Worm (Caenorhabditis elegans) whole organism, young adult: ENCODE data around the gene col-71.
A peak's percentile ranks its signal among the peaks of the same experiment; 100 is the strongest.
"Not testable (repeated sequence)": the region's sequence is repeated elsewhere in the genome, so short reads cannot be mapped to it uniquely, and the experiment has no call there.

Source experiments
- B0019.2 ChIP-seq: fragments of 200-800 bp; sonication (Bioruptor generic); conservative IDR thresholded peaks from 2 replicates; pipeline ENCODE4 v1.3.6; 2022; ENCODE audit warnings: missing genetic modification reagents, missing genetic modification characterization, missing compliant biosample characterization
- D2030.7 ChIP-seq: fragments of 200-800 bp; sonication (Bioruptor generic); IDR thresholded peaks from 2 replicates; pipeline ENCODE4 v1.3.6; 2022; ENCODE audit warnings: missing genetic modification reagents, missing genetic modification characterization, missing compliant biosample characterization
- F37B4.10 ChIP-seq: fragments of 200-800 bp; sonication (Bioruptor generic); IDR thresholded peaks from 2 replicates; pipeline ENCODE4 v1.3.6; 2022; ENCODE audit warnings: missing genetic modification characterization, missing compliant biosample characterization
- F49E8.2 ChIP-seq: sonication (generic microtip); optimal IDR thresholded peaks from 3 replicates; lab custom pipeline; 2017; ENCODE audit warnings: missing genetic modification characterization, mild to moderate bottlenecking, missing compliant biosample characterization, antibody characterized with exemption, moderate library complexity; ENCODE audit not compliant: insufficient read depth
- K11D2.4 ChIP-seq: fragments of 200-800 bp; sonication (Bioruptor generic); IDR thresholded peaks from 2 replicates; pipeline ENCODE4 v1.3.6; 2022; ENCODE audit warnings: missing genetic modification reagents, missing genetic modification characterization, missing compliant biosample characterization
- T26A5.8 ChIP-seq: sonication (generic microtip); optimal IDR thresholded peaks from 2 replicates; lab custom pipeline; 2016; ENCODE audit warnings: missing genetic modification characterization, missing compliant biosample characterization
- Y79H2A.3 ChIP-seq: fragments of 200-800 bp; sonication (Bioruptor generic); conservative IDR thresholded peaks from 2 replicates; pipeline ENCODE4 v1.3.6; 2022; ENCODE audit warnings: missing genetic modification reagents, missing genetic modification characterization, missing compliant biosample characterization
- Y95B8A.8 ChIP-seq: fragments of 200-800 bp; sonication (Bioruptor generic); IDR thresholded peaks from 2 replicates; pipeline ENCODE4 v1.3.6; 2022; ENCODE audit warnings: missing genetic modification reagents, missing genetic modification characterization, missing compliant biosample characterization
- ZK185.1 ChIP-seq: sonication (generic microtip); optimal IDR thresholded peaks from 2 replicates; lab custom pipeline; 2016; ENCODE audit warnings: mild to moderate bottlenecking, missing genetic modification characterization, missing compliant biosample characterization; ENCODE audit not compliant: poor library complexity, severe bottlenecking
- attf-3 ChIP-seq: fragments of 200-800 bp; sonication (Bioruptor generic); conservative IDR thresholded peaks from 2 replicates; pipeline ENCODE4 v1.3.6; 2022; ENCODE audit warnings: missing genetic modification reagents, missing genetic modification characterization, missing compliant biosample characterization
- attf-5 ChIP-seq: fragments of 200-800 bp; sonication (Bioruptor generic); optimal IDR thresholded peaks from 2 replicates; lab custom pipeline; 2018; ENCODE audit warnings: mild to moderate bottlenecking, missing genetic modification characterization, missing compliant biosample characterization
- ccch-3 ChIP-seq: fragments of 200-800 bp; sonication (Bioruptor generic); optimal IDR thresholded peaks from 2 replicates; lab custom pipeline; 2018; ENCODE audit warnings: mild to moderate bottlenecking, missing genetic modification characterization, missing compliant biosample characterization
- ceh-27 ChIP-seq: fragments of 200-800 bp; sonication (Bioruptor generic); optimal IDR thresholded peaks from 2 replicates; lab custom pipeline; 2018; ENCODE audit warnings: mild to moderate bottlenecking, missing genetic modification characterization, moderate library complexity, missing compliant biosample characterization
- ceh-40 ChIP-seq: fragments of 200-800 bp; sonication (Bioruptor generic); IDR thresholded peaks from 2 replicates; pipeline ENCODE4 v1.3.6; 2022; ENCODE audit warnings: missing genetic modification characterization, missing compliant biosample characterization
- ceh-79 ChIP-seq: sonication (generic microtip); optimal IDR thresholded peaks from 2 replicates; lab custom pipeline; 2017; ENCODE audit warnings: mild to moderate bottlenecking, missing genetic modification characterization, missing compliant biosample characterization
- ceh-91 ChIP-seq: fragments of 200-800 bp; sonication (Bioruptor generic); IDR thresholded peaks from 2 replicates; pipeline ENCODE4 v1.3.6; 2022; ENCODE audit warnings: missing genetic modification reagents, missing genetic modification characterization, missing compliant biosample characterization
- die-1 ChIP-seq: sonication (generic microtip); optimal IDR thresholded peaks from 2 replicates; lab custom pipeline; 2016; ENCODE audit warnings: missing genotype, mild to moderate bottlenecking, missing genetic modification characterization, missing compliant biosample characterization
- ekl-4 ChIP-seq: fragments of 200-800 bp; sonication (Bioruptor generic); IDR thresholded peaks from 2 replicates; pipeline ENCODE4 v1.3.6; 2022; ENCODE audit warnings: missing genetic modification reagents, missing genetic modification characterization, missing compliant biosample characterization
- him-1 ChIP-seq: sonication (generic microtip); optimal IDR thresholded peaks from 2 replicates; lab custom pipeline; 2016; ENCODE audit warnings: missing genotype, missing genetic modification reagents, missing genetic modification characterization, missing compliant biosample characterization
- hlh-12 ChIP-seq: sonication (generic microtip); optimal IDR thresholded peaks from 2 replicates; lab custom pipeline; 2016; ENCODE audit warnings: missing genetic modification characterization, missing compliant biosample characterization
- hrde-1 ChIP-seq: sonication (generic microtip); optimal IDR thresholded peaks from 2 replicates; lab custom pipeline; 2016; ENCODE audit warnings: missing genetic modification characterization, mild to moderate bottlenecking, missing compliant biosample characterization, moderate library complexity, missing genotype, missing genetic modification reagents, borderline replicate concordance
- let-526 ChIP-seq: fragments of 200-800 bp; sonication (Bioruptor generic); IDR thresholded peaks from 2 replicates; pipeline ENCODE4 v1.3.6; 2022; ENCODE audit warnings: missing genetic modification reagents, missing genetic modification characterization, missing compliant biosample characterization
- let-607 ChIP-seq, 2 experiments: fragments of 200-800 bp in 1 of 2; sonication (Bioruptor generic) in 1 of 2; sonication (generic microtip) in 1 of 2; optimal IDR thresholded peaks; 2 replicates each; lab custom pipeline; 2016 to 2018; ENCODE audit warnings: mild to moderate bottlenecking in 2 of 2, missing compliant biosample characterization in 2 of 2, missing genetic modification characterization in 2 of 2, moderate library complexity in 2 of 2, missing genotype in 1 of 2
- lin-40 ChIP-seq: sonication (generic microtip); optimal IDR thresholded peaks from 2 replicates; lab custom pipeline; 2016; ENCODE audit warnings: missing genetic modification characterization, mild to moderate bottlenecking, missing compliant biosample characterization, missing genotype, missing genetic modification reagents
- lin-54 ChIP-seq: fragments of 200-800 bp; sonication (Bioruptor generic); optimal IDR thresholded peaks from 2 replicates; lab custom pipeline; 2018; ENCODE audit warnings: mild to moderate bottlenecking, missing genetic modification characterization, missing compliant biosample characterization
- lir-1 ChIP-seq: fragments of 200-800 bp; sonication (Bioruptor generic); conservative IDR thresholded peaks from 2 replicates; pipeline ENCODE4 v1.3.6; 2022; ENCODE audit warnings: missing genetic modification reagents, missing genetic modification characterization, missing compliant biosample characterization
- lsl-1 ChIP-seq: fragments of 200-800 bp; sonication (Bioruptor generic); optimal IDR thresholded peaks from 2 replicates; lab custom pipeline; 2018; ENCODE audit warnings: mild to moderate bottlenecking, missing genetic modification characterization, moderate library complexity, missing compliant biosample characterization
- lsy-27 ChIP-seq: sonication (generic microtip); optimal IDR thresholded peaks from 2 replicates; lab custom pipeline; 2017; ENCODE audit warnings: missing genetic modification characterization, mild to moderate bottlenecking, missing compliant biosample characterization, antibody characterized with exemption, missing genotype, borderline replicate concordance; ENCODE audit not compliant: insufficient read depth
- mcd-1 ChIP-seq: fragments of 200-800 bp; sonication (Bioruptor generic); IDR thresholded peaks from 2 replicates; pipeline ENCODE4 v1.3.6; 2022; ENCODE audit warnings: missing genetic modification reagents, missing genetic modification characterization, missing compliant biosample characterization
- nfya-2 ChIP-seq: fragments of 200-800 bp; sonication (Bioruptor generic); IDR thresholded peaks from 2 replicates; pipeline ENCODE4 v1.3.6; 2022; ENCODE audit warnings: missing genetic modification reagents, missing genetic modification characterization, missing compliant biosample characterization
- nfyb-1 ChIP-seq: fragments of 200-800 bp; sonication (Bioruptor generic); IDR thresholded peaks from 2 replicates; pipeline ENCODE4 v1.3.6; 2022; ENCODE audit warnings: missing genetic modification reagents, missing genetic modification characterization, missing compliant biosample characterization
- nhr-120 ChIP-seq: fragments of 200-800 bp; sonication (Bioruptor generic); IDR thresholded peaks from 2 replicates; pipeline ENCODE4 v1.3.6; 2022; ENCODE audit warnings: missing genetic modification characterization, missing compliant biosample characterization
- nhr-27 ChIP-seq: fragments of 200-800 bp; sonication (Bioruptor generic); optimal IDR thresholded peaks from 2 replicates; lab custom pipeline; 2018; ENCODE audit warnings: mild to moderate bottlenecking, missing genetic modification characterization, moderate library complexity, missing compliant biosample characterization
- nhr-80 ChIP-seq: sonication (generic microtip); optimal IDR thresholded peaks from 2 replicates; lab custom pipeline; 2016; ENCODE audit warnings: missing genetic modification characterization, missing compliant biosample characterization
- nhr-90 ChIP-seq: sonication (generic microtip); optimal IDR thresholded peaks from 2 replicates; lab custom pipeline; 2016; ENCODE audit warnings: missing genotype, mild to moderate bottlenecking, missing genetic modification characterization, missing compliant biosample characterization
- pbrm-1 ChIP-seq: fragments of 200-800 bp; sonication (Bioruptor generic); IDR thresholded peaks from 2 replicates; pipeline ENCODE4 v1.3.6; 2022; ENCODE audit warnings: missing genetic modification reagents, missing genetic modification characterization, missing compliant biosample characterization
- sdz-38 ChIP-seq: sonication (generic microtip); optimal IDR thresholded peaks from 2 replicates; lab custom pipeline; 2016; ENCODE audit warnings: missing genotype, missing genetic modification characterization, missing compliant biosample characterization
- sea-2 ChIP-seq: fragments of 200-800 bp; sonication (Bioruptor generic); IDR thresholded peaks from 2 replicates; pipeline ENCODE4 v1.3.6; 2022; ENCODE audit warnings: missing genetic modification characterization, missing compliant biosample characterization
- snpc-4 ChIP-seq, 5 experiments: fragments of 150-350 bp in 1 of 5; sonication (generic microtip) in 4 of 5; optimal IDR thresholded peaks; 2 replicates each; lab custom pipeline; 2014 to 2018; ENCODE audit warnings: missing genetic modification characterization in 5 of 5, missing biosample characterization in 3 of 5, antibody characterized with exemption in 2 of 5, mild to moderate bottlenecking in 2 of 5, missing compliant biosample characterization in 2 of 5, missing genotype in 2 of 5, moderate library complexity in 2 of 5, missing genetic modification reagents in 1 of 5
- somi-1 ChIP-seq: fragments of 200-800 bp; sonication (Bioruptor generic); optimal IDR thresholded peaks from 2 replicates; lab custom pipeline; 2018; ENCODE audit warnings: mild to moderate bottlenecking, missing genetic modification characterization, missing compliant biosample characterization
- tbp1 ChIP-seq: fragments of 200-800 bp; sonication (Bioruptor generic); optimal IDR thresholded peaks from 2 replicates; lab custom pipeline; 2018; ENCODE audit warnings: mild to moderate bottlenecking, missing genetic modification characterization, missing compliant biosample characterization
- unc-130 ChIP-seq: sonication (generic microtip); optimal IDR thresholded peaks from 2 replicates; lab custom pipeline; 2016; ENCODE audit warnings: missing genetic modification reagents, missing genetic modification characterization, missing compliant biosample characterization
- ztf-28 ChIP-seq: fragments of 200-800 bp; sonication (Bioruptor generic); IDR thresholded peaks from 2 replicates; pipeline ENCODE4 v1.3.6; 2022; ENCODE audit warnings: missing genetic modification reagents, missing genetic modification characterization, missing compliant biosample characterization

Gene col-71

ce11 chrII:3523547-3523946 is 21.2 kb upstream of the col-71 start (continued):
- TF ChIP-seq lin-40 (tag; lab: Kevin White, UChicago) (peak; percentile 68), snpc-4 (tag; optimal IDR thresholded peaks at IDR 0.05; lab: Kevin White, UChicago) (peak in 2 of 4 experiments; percentile 23 to 43), attf-3 (GFP tag; lab: Robert Waterston, UW) (peak; percentile 71), D2030.7 (peak; percentile 62), nfyb-1 (GFP tag; lab: Robert Waterston, UW) (peak; percentile 84), lsl-1 (peak; percentile 63), mcd-1 (GFP tag; lab: Robert Waterston, UW) (peak; percentile 96), attf-5 (GFP tag; lab: Kevin White, UChicago) (peak; percentile 79), ceh-91 (GFP tag; lab: Robert Waterston, UW) (peak; percentile 38; the same call in 1 of the 2 replicates), K11D2.4 (peak; percentile 90), let-526 (peak; percentile 52; the same call in 1 of the 2 replicates), pbrm-1 (GFP tag; lab: Robert Waterston, UW) (peak; percentile 74; the same call in 1 of the 2 replicates)
- not testable (repeated sequence) for TF ChIP-seq snpc-4 (GFP tag; optimal IDR thresholded peaks at IDR 0.05; lab: Kevin White, UChicago)

ce11 chrII:3520988-3521850 is 18.8 kb upstream of the col-71 start, which contains the start of gene W09G10.9:
Gene W09G10.9 (plus strand): TSS chrII:3521800.
- TF ChIP-seq Y79H2A.3 (GFP tag; lab: Robert Waterston, UW) (0 out of 2 replicates have a peak, but pooled peaks have one; percentile 65), ceh-27 (peak; percentile 74), sdz-38 (tag; lab: Kevin White, UChicago) (no peak), ztf-28 (GFP tag; lab: Robert Waterston, UW) (peak; percentile 70; the same call in 1 of the 2 replicates), hrde-1 (tag; lab: Kevin White, UChicago) (peak; percentile 4), die-1 (tag; lab: Kevin White, UChicago) (peak; percentile 31), ZK185.1 (peak; percentile 71), nhr-120 (GFP tag; lab: Robert Waterston, UW) (no peak), him-1 (tag; lab: Kevin White, UChicago) (no peak), pbrm-1 (GFP tag; lab: Robert Waterston, UW) (peak; percentile 91), F49E8.2 (tag; lab: Kevin White, UChicago) (no peak), ceh-40 (GFP tag; lab: Robert Waterston, UW) (peak; percentile 36; the same call in 1 of the 2 replicates), let-607 (tag; optimal IDR thresholded peaks at IDR 0.05; lab: Kevin White, UChicago) (no peak), ccch-3 (GFP tag; lab: Kevin White, UChicago) (no peak), tbp1 (peak; percentile 90), lin-54 (peak; percentile 45), sea-2 (GFP tag; lab: Robert Waterston, UW) (no peak), nhr-80 (tag; lab: Kevin White, UChicago) (peak; percentile 12), T26A5.8 (tag; lab: Kevin White, UChicago) (no peak), Y95B8A.8 (peak; percentile 83), B0019.2 (GFP tag; lab: Robert Waterston, UW) (peak; percentile 70; the same call in 1 of the 2 replicates), nhr-90 (tag; lab: Kevin White, UChicago) (peak; percentile 44), lsy-27 (tag; lab: Kevin White, UChicago) (no peak), hlh-12 (no peak), snpc-4 (GFP tag; optimal IDR thresholded peaks at IDR 0.05; lab: Kevin White, UChicago) (peak; percentile 1), snpc-4 (tag; optimal IDR thresholded peaks at IDR 0.05; lab: Kevin White, UChicago) (peak in 2 of 4 experiments; percentile 47 to 52), ceh-79 (no peak), ekl-4 (GFP tag; lab: Robert Waterston, UW) (peak; percentile 75), lir-1 (GFP tag; lab: Robert Waterston, UW) (peak; percentile 68; the same call in 1 of the 2 replicates), nfya-2 (GFP tag; lab: Robert Waterston, UW) (no peak), F37B4.10 (GFP tag; lab: Robert Waterston, UW) (no peak), D2030.7 (peak; percentile 89), mcd-1 (GFP tag; lab: Robert Waterston, UW) (peak; percentile 96), nhr-27 (no peak), unc-130 (GFP tag; lab: Kevin White, UChicago) (no peak), somi-1 (GFP tag; lab: Kevin White, UChicago) (no peak)
